Worm (Caenorhabditis elegans): ENCODE data around the gene cmtr-1.

DNA sequence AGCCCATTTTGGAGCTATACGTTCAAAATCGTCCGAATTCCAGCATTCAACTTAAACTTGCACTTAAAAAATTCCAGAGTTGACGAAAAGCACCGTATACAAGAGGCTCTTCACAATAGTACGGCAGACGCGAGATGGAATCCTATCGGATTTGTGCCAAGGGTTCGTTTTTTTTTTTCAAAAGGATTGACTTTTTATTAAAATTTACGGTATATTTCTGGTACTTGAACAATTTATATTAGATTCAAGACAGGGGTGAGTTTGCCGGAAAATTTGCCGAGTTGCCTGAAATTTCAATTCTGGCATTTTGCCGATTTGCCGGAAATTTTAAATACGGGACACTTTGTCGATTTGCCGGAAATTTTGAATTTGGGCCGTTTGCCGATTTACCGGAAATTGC is 16.4 kb downstream of the cmtr-1 start:
- TF ChIP-seq lir-3 (tag; optimal IDR thresholded peaks at IDR 0.05; ENCODE audit: poor library complexity) (no peak), nhr-12 (tag; optimal IDR thresholded peaks at IDR 0.05) (no peak), alr-1 (tag; optimal IDR thresholded peaks at IDR 0.05; ENCODE audit: borderline replicate concordance) (no peak), nhr-76 (tag; optimal IDR thresholded peaks at IDR 0.05) (no peak), ces-1 (GFP tag; optimal IDR thresholded peaks at IDR 0.05) (no peak), nhr-20 (tag; optimal IDR thresholded peaks at IDR 0.05) (no peak), Y116A8C.19 (tag; optimal IDR thresholded peaks at IDR 0.05; ENCODE audit: borderline replicate concordance) (no peak), vab-15 (tag; optimal IDR thresholded peaks at IDR 0.05) (no peak), ztf-11 (tag; optimal IDR thresholded peaks at IDR 0.05) (no peak)

All from whole organism, L1 larva.